ENCODE assay signal across 1 fruit fly cellular context in the genomic region with DNA sequence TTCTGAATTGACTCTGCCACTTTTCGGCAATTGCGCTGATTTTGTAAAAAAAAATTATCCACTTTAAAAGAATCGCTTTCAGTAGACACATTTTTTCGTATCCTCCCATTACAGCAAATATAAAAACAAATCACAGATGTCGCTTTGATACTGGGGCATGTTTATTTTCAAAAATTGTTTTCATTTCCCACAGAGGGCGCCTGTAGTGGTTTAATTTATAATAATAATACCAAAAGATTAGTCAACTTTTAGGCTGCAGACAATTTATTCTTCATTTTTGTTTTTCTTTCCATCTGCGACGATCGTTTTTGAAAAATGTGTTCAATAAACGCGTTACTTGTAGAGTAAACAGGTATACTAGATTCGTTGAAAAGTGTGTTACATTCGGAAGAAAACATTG.
TF ChIP-seq lines count a peak whose summit lies in the region.

No protein-coding gene starts in this region.

TF ChIP-seq in whole organism, embryonic, 481 proteins besides CTCF, POLR2A, EP300 and RAD21 (continued from another document and continues in another):
- TF ChIP-seq CG30403 (GFP tag; optimal IDR thresholded peaks at IDR 0.05; lab: Kevin White, UChicago) (peak; percentile 43), CG6175 (GFP tag; IDR thresholded peaks at IDR 0.05; lab: Robert Waterston, UW) (no peak), ewg (GFP tag; optimal IDR thresholded peaks at IDR 0.05; lab: Kevin White, UChicago) (peak; percentile 1), emc (GFP tag; optimal IDR thresholded peaks at IDR 0.05; lab: Kevin White, UChicago) (no peak), CG1024 (GFP tag; IDR thresholded peaks at IDR 0.05; lab: Robert Waterston, UW) (no peak), sima (GFP tag; optimal IDR thresholded peaks at IDR 0.05; lab: Kevin White, UChicago) (no peak), CG6791 (GFP tag; IDR thresholded peaks at IDR 0.05; lab: Robert Waterston, UW; ENCODE audit: partially characterized antibody) (no peak; the same call in 2 of the 3 replicates), kay (GFP tag; optimal IDR thresholded peaks at IDR 0.05; lab: Kevin White, UChicago) (no peak), CG16815 (GFP tag; optimal IDR thresholded peaks at IDR 0.05; lab: Kevin White, UChicago) (no peak), kni (GFP tag; optimal IDR thresholded peaks at IDR 0.05; lab: Kevin White, UChicago) (no peak), seq (GFP tag; IDR thresholded peaks at IDR 0.05; lab: Robert Waterston, UW) (no peak), Doc3 (GFP tag; IDR thresholded peaks at IDR 0.05; lab: Robert Waterston, UW; ENCODE audit: partially characterized antibody) (no peak), CG4424 (GFP tag; optimal IDR thresholded peaks at IDR 0.05; lab: Kevin White, UChicago) (peak; percentile 61), CG6854 (GFP tag; optimal IDR thresholded peaks at IDR 0.05; lab: Kevin White, UChicago) (no peak), D (optimal IDR thresholded peaks at IDR 0.05; lab: Kevin White, UChicago) (no peak), D (GFP tag; optimal IDR thresholded peaks at IDR 0.05; lab: Kevin White, UChicago) (no peak), CG1602 (GFP tag; optimal IDR thresholded peaks at IDR 0.05; lab: Kevin White, UChicago) (peak; percentile 13), CG10274 (GFP tag; optimal IDR thresholded peaks at IDR 0.05; lab: Kevin White, UChicago) (no peak), Chrac-16 (GFP tag; optimal IDR thresholded peaks at IDR 0.05; lab: Kevin White, UChicago) (no peak), CG14441 (GFP tag; IDR thresholded peaks at IDR 0.05; lab: Robert Waterston, UW) (no peak), crol (GFP tag; IDR thresholded peaks at IDR 0.05; lab: Robert Waterston, UW) (no peak), CG13123 (GFP tag; optimal IDR thresholded peaks at IDR 0.05; lab: Kevin White, UChicago) (no peak), Nf-YC (tag; optimal IDR thresholded peaks at IDR 0.05; lab: Kevin White, UChicago) (peak; percentile 15), CG9876 (GFP tag; optimal IDR thresholded peaks at IDR 0.05; lab: Kevin White, UChicago) (no peak), abd-A (tag; optimal IDR thresholded peaks at IDR 0.05; lab: Kevin White, UChicago) (no peak), Atf6 (GFP tag; IDR thresholded peaks at IDR 0.05; lab: Robert Waterston, UW) (no peak), shn (GFP tag; optimal IDR thresholded peaks at IDR 0.05; lab: Kevin White, UChicago) (no peak), Neu2 (GFP tag; optimal IDR thresholded peaks at IDR 0.05; lab: Kevin White, UChicago; ENCODE audit: borderline replicate concordance) (no peak), sens-2 (GFP tag; IDR thresholded peaks at IDR 0.05; lab: Robert Waterston, UW) (no peak), CG31441 (GFP tag; IDR thresholded peaks at IDR 0.05; lab: Robert Waterston, UW) (no peak), CG6765 (GFP tag; optimal IDR thresholded peaks at IDR 0.05; lab: Kevin White, UChicago) (no peak), zen2 (GFP tag; IDR thresholded peaks at IDR 0.05; lab: Robert Waterston, UW; ENCODE audit: partially characterized antibody) (no peak), en (GFP tag; optimal IDR thresholded peaks at IDR 0.05; lab: Kevin White, UChicago) (peak; percentile 3), wek (GFP tag; optimal IDR thresholded peaks at IDR 0.05; lab: Kevin White, UChicago) (no peak), Mrtf (GFP tag; IDR thresholded peaks at IDR 0.05; lab: Robert Waterston, UW) (no peak), NC2α (GFP tag; optimal IDR thresholded peaks at IDR 0.05; lab: Kevin White, UChicago) (no peak), Ets65A (GFP tag; lab: Kevin White, UChicago) (no peak), CG18599 (GFP tag; optimal IDR thresholded peaks at IDR 0.05; lab: Kevin White, UChicago) (no peak), CG9609 (GFP tag; optimal IDR thresholded peaks at IDR 0.05; lab: Kevin White, UChicago) (no peak), CkIIα-i1 (GFP tag; IDR thresholded peaks at IDR 0.05; lab: Robert Waterston, UW) (no peak), inv (GFP tag; IDR thresholded peaks at IDR 0.05; lab: Robert Waterston, UW; ENCODE audit: partially characterized antibody) (no peak), Rfx (GFP tag; IDR thresholded peaks at IDR 0.05; lab: Robert Waterston, UW) (no peak; the same call in 1 of the 2 replicates), vnd (GFP tag; IDR thresholded peaks at IDR 0.05; lab: Robert Waterston, UW; ENCODE audit: partially characterized antibody) (no peak), org-1 (GFP tag; optimal IDR thresholded peaks at IDR 0.05; lab: Kevin White, UChicago) (no peak), Bdp1 (GFP tag; optimal IDR thresholded peaks at IDR 0.05; lab: Kevin White, UChicago) (no peak), CG9932 (GFP tag; IDR thresholded peaks at IDR 0.05; lab: Robert Waterston, UW) (no peak), CG3838 (GFP tag; optimal IDR thresholded peaks at IDR 0.05; lab: Kevin White, UChicago) (no peak), ftz-f1 (GFP tag; optimal IDR thresholded peaks at IDR 0.05; lab: Kevin White, UChicago) (no peak), Hey (tag; optimal IDR thresholded peaks at IDR 0.05; lab: Kevin White, UChicago) (no peak), CG17802 (tag; optimal IDR thresholded peaks at IDR 0.05; lab: Kevin White, UChicago) (no peak), Sry-δ (GFP tag; optimal IDR thresholded peaks at IDR 0.05; lab: Kevin White, UChicago) (peak; percentile 2), NK7.1 (GFP tag; optimal IDR thresholded peaks at IDR 0.05; lab: Kevin White, UChicago) (no peak), sens (GFP tag; lab: Kevin White, UChicago) (peak; percentile 76), luna (GFP tag; optimal IDR thresholded peaks at IDR 0.05; lab: Kevin White, UChicago) (no peak), pfk (GFP tag; optimal IDR thresholded peaks at IDR 0.05; lab: Kevin White, UChicago) (no peak), CG2116 (GFP tag; optimal IDR thresholded peaks at IDR 0.05; lab: Kevin White, UChicago) (no peak), ken (GFP tag; IDR thresholded peaks at IDR 0.05; lab: Robert Waterston, UW) (no peak), CG8359 (GFP tag; optimal IDR thresholded peaks at IDR 0.05; lab: Kevin White, UChicago; ENCODE audit: borderline replicate concordance) (no peak), CG8089 (GFP tag; optimal IDR thresholded peaks at IDR 0.05; lab: Kevin White, UChicago) (peak; percentile 36), Atf-2 (GFP tag; optimal IDR thresholded peaks at IDR 0.05; lab: Kevin White, UChicago) (peak; percentile 21), fu2 (GFP tag; optimal IDR thresholded peaks at IDR 0.05; lab: Kevin White, UChicago) (no peak), wor (GFP tag; IDR thresholded peaks at IDR 0.05; lab: Robert Waterston, UW) (no peak), Ets97D (GFP tag; optimal IDR thresholded peaks at IDR 0.05; lab: Kevin White, UChicago) (peak; percentile 48), CG2889 (GFP tag; IDR thresholded peaks at IDR 0.05; lab: Robert Waterston, UW) (no peak), Dek (tag; optimal IDR thresholded peaks at IDR 0.05; lab: Kevin White, UChicago) (no peak), gt (GFP tag; IDR thresholded peaks at IDR 0.05; lab: Robert Waterston, UW) (no peak), pnt (GFP tag; optimal IDR thresholded peaks at IDR 0.05; lab: Kevin White, UChicago) (no peak), schlank (tag; optimal IDR thresholded peaks at IDR 0.05; lab: Kevin White, UChicago) (no peak), Xbp1 (GFP tag; optimal IDR thresholded peaks at IDR 0.05; lab: Kevin White, UChicago) (peak; percentile 66), row (GFP tag; IDR thresholded peaks at IDR 0.05; lab: Robert Waterston, UW) (no peak), jing (GFP tag; optimal IDR thresholded peaks at IDR 0.05; lab: Kevin White, UChicago) (no peak), NfI (GFP tag; optimal IDR thresholded peaks at IDR 0.05; lab: Kevin White, UChicago) (peak; percentile 59), nerfin-1 (tag; optimal IDR thresholded peaks at IDR 0.05; lab: Kevin White, UChicago) (no peak), Rx (GFP tag; IDR thresholded peaks at IDR 0.05; lab: Robert Waterston, UW) (no peak), MTF-1 (GFP tag; optimal IDR thresholded peaks at IDR 0.05; lab: Kevin White, UChicago; ENCODE audit: borderline replicate concordance) (peak; percentile 75), CG17186 (GFP tag; optimal IDR thresholded peaks at IDR 0.05; lab: Kevin White, UChicago) (no peak), chif (GFP tag; optimal IDR thresholded peaks at IDR 0.05; lab: Kevin White, UChicago) (peak in 1 of 2 experiments; percentile 74), Hmr (GFP tag; optimal IDR thresholded peaks at IDR 0.05; lab: Kevin White, UChicago) (peak; percentile 36), CG4617 (GFP tag; optimal IDR thresholded peaks at IDR 0.05; lab: Kevin White, UChicago; ENCODE audit: borderline replicate concordance) (no peak), CG15479 (GFP tag; optimal IDR thresholded peaks at IDR 0.05; lab: Kevin White, UChicago) (no peak), btn (GFP tag; optimal IDR thresholded peaks at IDR 0.05; lab: Kevin White, UChicago) (no peak), CG5953 (GFP tag; IDR thresholded peaks at IDR 0.05; lab: Robert Waterston, UW) (no peak), cg (GFP tag; optimal IDR thresholded peaks at IDR 0.05; lab: Kevin White, UChicago) (no peak), CG4360 (GFP tag; IDR thresholded peaks at IDR 0.05; lab: Robert Waterston, UW) (no peak), lmd (GFP tag; IDR thresholded peaks at IDR 0.05; lab: Robert Waterston, UW) (no peak), Meics (GFP tag; optimal IDR thresholded peaks at IDR 0.05; lab: Kevin White, UChicago) (peak; percentile 51), Dip3 (GFP tag; optimal IDR thresholded peaks at IDR 0.05; lab: Kevin White, UChicago) (no peak), CG13624 (GFP tag; optimal IDR thresholded peaks at IDR 0.05; lab: Kevin White, UChicago) (peak; percentile 13), slbo (GFP tag; IDR thresholded peaks at IDR 0.05; lab: Robert Waterston, UW) (no peak), CG15514 (GFP tag; optimal IDR thresholded peaks at IDR 0.05; lab: Kevin White, UChicago) (no peak), bab2 (GFP tag; optimal IDR thresholded peaks at IDR 0.05; lab: Kevin White, UChicago) (peak; percentile 32), Deaf1 (tag; optimal IDR thresholded peaks at IDR 0.05; lab: Kevin White, UChicago) (no peak), CG4282 (GFP tag; optimal IDR thresholded peaks at IDR 0.05; lab: Kevin White, UChicago) (no peak), fd64A (GFP tag; optimal IDR thresholded peaks at IDR 0.05; lab: Kevin White, UChicago) (no peak), Optix (GFP tag; IDR thresholded peaks at IDR 0.05; lab: Robert Waterston, UW) (no peak), zen (tag; optimal IDR thresholded peaks at IDR 0.05; lab: Kevin White, UChicago) (no peak), lbe (GFP tag; optimal IDR thresholded peaks at IDR 0.05; lab: Kevin White, UChicago) (no peak), CG2129 (GFP tag; IDR thresholded peaks at IDR 0.05; lab: Robert Waterston, UW; ENCODE audit: partially characterized antibody) (no peak), onecut (GFP tag; IDR thresholded peaks at IDR 0.05; lab: Robert Waterston, UW) (peak; percentile 62), HLH4C (GFP tag; IDR thresholded peaks at IDR 0.05; lab: Robert Waterston, UW; ENCODE audit: partially characterized antibody) (no peak), CG15011 (GFP tag; optimal IDR thresholded peaks at IDR 0.05; lab: Kevin White, UChicago) (no peak), vfl (GFP tag; optimal IDR thresholded peaks at IDR 0.05; lab: Kevin White, UChicago) (no peak), wdn (GFP tag; IDR thresholded peaks at IDR 0.05; lab: Robert Waterston, UW) (no peak), Spps (tag; optimal IDR thresholded peaks at IDR 0.05; lab: Kevin White, UChicago) (no peak), nom (GFP tag; optimal IDR thresholded peaks at IDR 0.05; lab: Kevin White, UChicago) (no peak), Fer3 (tag; optimal IDR thresholded peaks at IDR 0.05; lab: Kevin White, UChicago) (peak; percentile 47), CG7987 (GFP tag; optimal IDR thresholded peaks at IDR 0.05; lab: Kevin White, UChicago) (peak; percentile 23), crp (GFP tag; optimal IDR thresholded peaks at IDR 0.05; lab: Kevin White, UChicago) (no peak), Abd-B (GFP tag; optimal IDR thresholded peaks at IDR 0.05; lab: Kevin White, UChicago) (no peak), CG16863 (GFP tag; optimal IDR thresholded peaks at IDR 0.05; lab: Kevin White, UChicago) (peak; percentile 9), CG2678 (tag; optimal IDR thresholded peaks at IDR 0.05; lab: Kevin White, UChicago) (no peak), ham (GFP tag; IDR thresholded peaks at IDR 0.05; lab: Robert Waterston, UW) (no peak), CG13296 (GFP tag; optimal IDR thresholded peaks at IDR 0.05; lab: Kevin White, UChicago) (no peak), Elba2 (GFP tag; optimal IDR thresholded peaks at IDR 0.05; lab: Kevin White, UChicago) (no peak), sim (GFP tag; IDR thresholded peaks at IDR 0.05; lab: Robert Waterston, UW) (no peak), HLH3B (GFP tag; IDR thresholded peaks at IDR 0.05; lab: Robert Waterston, UW) (no peak), Max (GFP tag; optimal IDR thresholded peaks at IDR 0.05; lab: Kevin White, UChicago) (peak; percentile 0), CG43689 (GFP tag; IDR thresholded peaks at IDR 0.05; lab: Robert Waterston, UW) (no peak), CG7372 (GFP tag; IDR thresholded peaks at IDR 0.05; lab: Robert Waterston, UW) (no peak), CG3726 (GFP tag; IDR thresholded peaks at IDR 0.05; lab: Robert Waterston, UW) (no peak), CG6813 (GFP tag; optimal IDR thresholded peaks at IDR 0.05; lab: Kevin White, UChicago) (no peak), dpn (GFP tag; optimal IDR thresholded peaks at IDR 0.05; lab: Kevin White, UChicago) (peak; percentile 26 to 41), CG13894 (tag; optimal IDR thresholded peaks at IDR 0.05; lab: Kevin White, UChicago) (peak; percentile 57), CG17359 (tag; optimal IDR thresholded peaks at IDR 0.05; lab: Kevin White, UChicago) (peak; percentile 82), danr (GFP tag; IDR thresholded peaks at IDR 0.05; lab: Robert Waterston, UW) (no peak), amos (GFP tag; IDR thresholded peaks at IDR 0.05; lab: Robert Waterston, UW; ENCODE audit: partially characterized antibody) (no peak), CG12299 (tag; optimal IDR thresholded peaks at IDR 0.05; lab: Kevin White, UChicago) (no peak), Camta (GFP tag; optimal IDR thresholded peaks at IDR 0.05; lab: Kevin White, UChicago) (peak; percentile 21), CG12219 (GFP tag; optimal IDR thresholded peaks at IDR 0.05; lab: Kevin White, UChicago) (no peak), Sin3A (optimal IDR thresholded peaks at IDR 0.05; lab: Kevin White, UChicago) (no peak), CG9215 (GFP tag; IDR thresholded peaks at IDR 0.05; lab: Robert Waterston, UW) (no peak), CG3995 (GFP tag; optimal IDR thresholded peaks at IDR 0.05; lab: Kevin White, UChicago) (no peak), Nf-YB (GFP tag; optimal IDR thresholded peaks at IDR 0.05; lab: Kevin White, UChicago) (no peak)
